Fruit fly (Drosophila melanogaster) whole organism, embryonic: ENCODE results near the gene mag.

Experiments used
- CG10267 ChIP-seq: fragments of 200-800 bp; sonication (Bioruptor generic); optimal IDR thresholded peaks from 2 replicates; lab custom pipeline; 2018; ENCODE audit warnings: missing biosample characterization, mild to moderate bottlenecking, missing genetic modification characterization, moderate library complexity
- CG10274 ChIP-seq: fragments of 200-800 bp; sonication (Bioruptor generic); optimal IDR thresholded peaks from 3 replicates; lab custom pipeline; 2017; ENCODE audit warnings: missing biosample characterization, mild to moderate bottlenecking, missing genetic modification characterization
- CG10321 ChIP-seq: fragments of 200-800 bp; sonication (Bioruptor generic); IDR thresholded peaks from 2 replicates; pipeline ENCODE4 v1.3.6; 2022; ENCODE audit warnings: missing biosample characterization, missing genetic modification characterization
- CG10431 ChIP-seq: fragments of 200-800 bp; sonication (Bioruptor generic); optimal IDR thresholded peaks from 3 replicates; lab custom pipeline; 2018; ENCODE audit warnings: missing biosample characterization, mild to moderate bottlenecking, missing genetic modification characterization
- CG11093 ChIP-seq: fragments of 200-800 bp; sonication (Bioruptor generic); IDR thresholded peaks from 3 replicates; pipeline ENCODE4 v1.3.6; 2022; ENCODE audit warnings: missing biosample characterization, missing genetic modification characterization
- CG11560 ChIP-seq: fragments of 200-800 bp; sonication (Bioruptor generic); IDR thresholded peaks from 3 replicates; pipeline ENCODE4 v1.3.6; 2022; ENCODE audit warnings: missing biosample characterization, missing genetic modification characterization
- CG12104 ChIP-seq: fragments of 200-800 bp; sonication (Bioruptor generic); optimal IDR thresholded peaks from 3 replicates; lab custom pipeline; 2016; ENCODE audit warnings: missing biosample characterization, missing genetic modification characterization
- CG13287 ChIP-seq: fragments of 200-800 bp; sonication (Bioruptor generic); IDR thresholded peaks from 2 replicates; pipeline ENCODE4 v1.3.6; 2022; ENCODE audit warnings: missing biosample characterization, missing genetic modification characterization; ENCODE audit not compliant: partially characterized antibody
- CG13296 ChIP-seq: fragments of 200-800 bp; sonication (Bioruptor generic); optimal IDR thresholded peaks from 3 replicates; lab custom pipeline; 2018; ENCODE audit warnings: missing biosample characterization, mild to moderate bottlenecking, missing genetic modification characterization
- CG14860 ChIP-seq: fragments of 200-800 bp; sonication (Bioruptor generic); IDR thresholded peaks from 3 replicates; pipeline ENCODE4 v1.3.6; 2022; ENCODE audit warnings: missing biosample characterization, missing genetic modification characterization; ENCODE audit not compliant: partially characterized antibody
- CG15696 ChIP-seq: fragments of 200-800 bp; sonication (Bioruptor generic); optimal IDR thresholded peaks from 2 replicates; lab custom pipeline; 2019; ENCODE audit warnings: missing biosample characterization, mild to moderate bottlenecking, missing genetic modification characterization, moderate library complexity
- CG1647 ChIP-seq: fragments of 200-800 bp; sonication (Bioruptor generic); optimal IDR thresholded peaks from 3 replicates; lab custom pipeline; 2016; ENCODE audit warnings: missing biosample characterization, missing genetic modification characterization
- CG18011 ChIP-seq: fragments of 200-800 bp; sonication (Bioruptor generic); optimal IDR thresholded peaks from 2 replicates; lab custom pipeline; 2017; ENCODE audit warnings: missing biosample characterization, missing genetic modification characterization, mild to moderate bottlenecking, moderate library complexity, missing genotype
- CG2712 ChIP-seq: fragments of 200-800 bp; optimal IDR thresholded peaks from 3 replicates; lab custom pipeline; 2019; ENCODE audit warnings: missing biosample characterization, mild to moderate bottlenecking, missing genetic modification characterization, moderate library complexity
- CG31224 ChIP-seq: fragments of 200-800 bp; sonication (Bioruptor generic); IDR thresholded peaks from 2 replicates; pipeline ENCODE4 v1.3.6; 2022; ENCODE audit warnings: missing biosample characterization, missing genetic modification characterization
- CG32532 ChIP-seq: fragments of 200-800 bp; sonication (Bioruptor generic); IDR thresholded peaks from 2 replicates; pipeline ENCODE4 v1.3.6; 2022; ENCODE audit warnings: missing biosample characterization, missing genetic modification characterization
- CG32767 ChIP-seq: fragments of 200-800 bp; sonication (Bioruptor generic); IDR thresholded peaks from 2 replicates; pipeline ENCODE4 v1.3.6; 2022; ENCODE audit warnings: missing biosample characterization, missing genetic modification characterization
- CG3281 ChIP-seq: fragments of 200-800 bp; sonication (Bioruptor generic); optimal IDR thresholded peaks from 3 replicates; lab custom pipeline; 2017; ENCODE audit warnings: missing biosample characterization, mild to moderate bottlenecking, missing genetic modification characterization
- CG4404 ChIP-seq: fragments of 200-800 bp; sonication (Bioruptor generic); IDR thresholded peaks from 2 replicates; pipeline ENCODE4 v1.3.6; 2022; ENCODE audit warnings: missing biosample characterization, missing genetic modification characterization
- CG6791 ChIP-seq: fragments of 200-800 bp; sonication (Bioruptor generic); IDR thresholded peaks from 3 replicates; pipeline ENCODE4 v1.3.6; 2022; ENCODE audit warnings: missing biosample characterization, missing genetic modification characterization; ENCODE audit not compliant: partially characterized antibody
- CG8478 ChIP-seq: fragments of >200 bp; optimal IDR thresholded peaks from 2 replicates; lab custom pipeline; 2018
- CG9609 ChIP-seq: fragments of 200-800 bp; sonication (Bioruptor generic); optimal IDR thresholded peaks from 3 replicates; lab custom pipeline; 2016; ENCODE audit warnings: missing biosample characterization, missing genetic modification characterization
- CHES-1-like ChIP-seq: fragments of 200-800 bp; sonication (Bioruptor generic); optimal IDR thresholded peaks from 2 replicates; lab custom pipeline; 2016; ENCODE audit warnings: missing biosample characterization, missing genetic modification characterization
- CkIIα-i1 ChIP-seq: fragments of 200-800 bp; sonication (Bioruptor generic); IDR thresholded peaks from 2 replicates; pipeline ENCODE4 v1.3.6; 2022; ENCODE audit warnings: missing biosample characterization, missing genetic modification characterization
- Dbx ChIP-seq: fragments of 200-800 bp; sonication (Bioruptor generic); IDR thresholded peaks from 3 replicates; pipeline ENCODE4 v1.3.6; 2022; ENCODE audit warnings: missing biosample characterization, missing genetic modification characterization
- Dek ChIP-seq: fragments of 200-800 bp; sonication (Bioruptor generic); optimal IDR thresholded peaks from 3 replicates; lab custom pipeline; 2019; ENCODE audit warnings: missing biosample characterization, mild to moderate bottlenecking, missing genetic modification characterization, moderate library complexity
- Dll ChIP-seq: fragments of 200-800 bp; sonication (Bioruptor generic); IDR thresholded peaks from 4 replicates; pipeline ENCODE4 v1.3.6; 2022; ENCODE audit warnings: missing biosample characterization, missing genetic modification characterization; ENCODE audit not compliant: partially characterized antibody
- Hey ChIP-seq: fragments of 200-800 bp; sonication (Bioruptor generic); optimal IDR thresholded peaks from 3 replicates; lab custom pipeline; 2018; ENCODE audit warnings: missing biosample characterization, mild to moderate bottlenecking, missing genetic modification characterization
- Hmx ChIP-seq: fragments of 200-800 bp; sonication (Bioruptor generic); optimal IDR thresholded peaks from 2 replicates; lab custom pipeline; 2016; ENCODE audit warnings: missing biosample characterization, missing genetic modification characterization
- Mad ChIP-seq: fragments of 200-800 bp; sonication (Bioruptor generic); optimal IDR thresholded peaks from 2 replicates; lab custom pipeline; 2016; ENCODE audit warnings: missing biosample characterization, missing genetic modification characterization
- Med ChIP-seq: fragments of 200-800 bp; sonication (Bioruptor generic); peaks from one replicate; lab custom pipeline; 2016; ENCODE audit warnings: missing biosample characterization, missing genetic modification characterization, mild to moderate bottlenecking, inconsistent platforms, moderate library complexity
- PHDP ChIP-seq: fragments of 200-800 bp; sonication (Bioruptor generic); optimal IDR thresholded peaks from 3 replicates; lab custom pipeline; 2018; ENCODE audit warnings: missing biosample characterization, mild to moderate bottlenecking, missing genetic modification characterization, moderate library complexity
- Scr ChIP-seq: fragments of 200-800 bp; sonication (Bioruptor generic); IDR thresholded peaks from 2 replicates; pipeline ENCODE4 v1.3.6; 2022; ENCODE audit warnings: missing biosample characterization, missing genetic modification characterization; ENCODE audit not compliant: partially characterized antibody
- Sox102F ChIP-seq: fragments of 200-800 bp; sonication (Bioruptor generic); optimal IDR thresholded peaks from 2 replicates; lab custom pipeline; 2018; ENCODE audit warnings: missing biosample characterization, mild to moderate bottlenecking, missing genetic modification characterization, moderate library complexity
- ac ChIP-seq: fragments of 200-800 bp; sonication (Bioruptor generic); optimal IDR thresholded peaks from 3 replicates; lab custom pipeline; 2017; ENCODE audit warnings: missing biosample characterization, mild to moderate bottlenecking, missing genetic modification characterization
- ato ChIP-seq: fragments of 200-800 bp; sonication (Bioruptor generic); IDR thresholded peaks from 2 replicates; pipeline ENCODE4 v1.3.6; 2022; ENCODE audit warnings: missing biosample characterization, missing genetic modification characterization; ENCODE audit not compliant: partially characterized antibody
- bcd ChIP-seq: fragments of 200-800 bp; sonication (Bioruptor generic); optimal IDR thresholded peaks from 2 replicates; lab custom pipeline; 2017; ENCODE audit warnings: missing biosample characterization, mild to moderate bottlenecking, missing genetic modification characterization
- dimm ChIP-seq: fragments of 200-800 bp; sonication (Bioruptor generic); IDR thresholded peaks from 2 replicates; pipeline ENCODE4 v1.3.6; 2022; ENCODE audit warnings: missing biosample characterization, missing genetic modification characterization
- eve ChIP-seq, 2 experiments: fragments of >200 bp; optimal IDR thresholded peaks; 2 replicates each; lab custom pipeline; 2017; ENCODE audit warnings: missing biosample characterization in 2 of 2, missing genetic modification characterization in 2 of 2
- gem ChIP-seq: fragments of 200-800 bp; sonication (Bioruptor generic); optimal IDR thresholded peaks from 2 replicates; lab custom pipeline; 2019; ENCODE audit warnings: missing biosample characterization, mild to moderate bottlenecking, missing genetic modification characterization, moderate library complexity
- grau ChIP-seq: fragments of 200-800 bp; optimal IDR thresholded peaks from 3 replicates; lab custom pipeline; 2019; ENCODE audit warnings: missing biosample characterization, mild to moderate bottlenecking, missing genetic modification characterization, moderate library complexity
- insv ChIP-seq, 2 experiments: fragments of 200-800 bp; sonication (Bioruptor generic); optimal IDR thresholded peaks; 3 replicates each; lab custom pipeline; 2016 to 2018; ENCODE audit warnings: missing biosample characterization in 2 of 2, missing genetic modification characterization in 2 of 2
- kay ChIP-seq: fragments of 200-800 bp; sonication (Bioruptor generic); optimal IDR thresholded peaks from 2 replicates; lab custom pipeline; 2016; ENCODE audit warnings: missing biosample characterization, missing genetic modification characterization
- lola ChIP-seq, 3 experiments: fragments of >200 bp in 2 of 3; fragments of 200-800 bp in 1 of 3; sonication (Bioruptor generic) in 1 of 3; optimal IDR thresholded peaks; 2 replicates each; lab custom pipeline; 2017 to 2019; ENCODE audit warnings: missing biosample characterization in 3 of 3, missing genetic modification characterization in 3 of 3, mild to moderate bottlenecking in 1 of 3, moderate library complexity in 1 of 3
- maf-S ChIP-seq: fragments of 200-800 bp; sonication (Bioruptor generic); optimal IDR thresholded peaks from 2 replicates; lab custom pipeline; 2016; ENCODE audit warnings: missing biosample characterization, missing genetic modification characterization
- pum ChIP-seq: fragments of 200-800 bp; sonication (Bioruptor generic); optimal IDR thresholded peaks from 2 replicates; lab custom pipeline; 2016; ENCODE audit warnings: missing biosample characterization, missing genetic modification characterization
- tll ChIP-seq, 2 experiments: fragments of 200-800 bp in 1 of 2; fragments of >200 bp in 1 of 2; sonication (Bioruptor generic) in 1 of 2; optimal IDR thresholded peaks; 2 replicates each; lab custom pipeline; 2017 to 2019; ENCODE audit warnings: missing biosample characterization in 2 of 2, missing genetic modification characterization in 2 of 2, mild to moderate bottlenecking in 1 of 2, moderate library complexity in 1 of 2
- zfh2 ChIP-seq: fragments of 200-800 bp; sonication (Bioruptor generic); optimal IDR thresholded peaks from 2 replicates; lab custom pipeline; 2016; ENCODE audit warnings: missing biosample characterization, missing genetic modification characterization

mag gene

dm6 chr3L:20441632-20442469 is 18.6 kb upstream of the mag start, which contains the start of gene CG5910 (continued):
- no peak; the same call in none of the 2 replicates for TF ChIP-seq CG4404 (GFP tag; lab: Robert Waterston, UW)
- peak; percentile 90 for TF ChIP-seq bcd (GFP tag; lab: Kevin White, UChicago)
- no peak for TF ChIP-seq Scr
- peak; percentile 84 for TF ChIP-seq CG15696 (tag; lab: Kevin White, UChicago)
- no peak for TF ChIP-seq CG6791
- TF ChIP-seq CG10321 (GFP tag; lab: Robert Waterston, UW), result no peak
- TF ChIP-seq pum (GFP tag; lab: Kevin White, UChicago), result no peak
- TF ChIP-seq Hmx (GFP tag; lab: Kevin White, UChicago), result no peak
- peak; percentile 93 for TF ChIP-seq grau (tag; lab: Kevin White, UChicago)
- TF ChIP-seq ato, result no peak
- peak; percentile 88 for TF ChIP-seq Sox102F (GFP tag; lab: Kevin White, UChicago)
- no peak for TF ChIP-seq CkIIα-i1 (GFP tag; lab: Robert Waterston, UW)
- peak; percentile 40 for TF ChIP-seq ac (GFP tag; lab: Kevin White, UChicago)
- no peak for TF ChIP-seq eve (GFP tag; optimal IDR thresholded peaks at IDR 0.05; lab: Kevin White, UChicago)
- peak in 1 of 3 experiments; percentile 93 for TF ChIP-seq lola (GFP tag; optimal IDR thresholded peaks at IDR 0.05; lab: Kevin White, UChicago)
- TF ChIP-seq Mad (GFP tag; lab: Kevin White, UChicago), result no peak
- TF ChIP-seq maf-S (GFP tag; lab: Kevin White, UChicago), result no peak
- peak; percentile 88 for TF ChIP-seq Dbx (GFP tag; lab: Robert Waterston, UW)
- peak; percentile 64; the same call in 1 of the 3 replicates for TF ChIP-seq CG11093 (GFP tag; lab: Robert Waterston, UW)
- TF ChIP-seq CG10431 (GFP tag; lab: Kevin White, UChicago), result peak; percentile 67
- TF ChIP-seq CG32767 (GFP tag; lab: Robert Waterston, UW), result peak; percentile 74
- TF ChIP-seq tll (GFP tag; optimal IDR thresholded peaks at IDR 0.05; lab: Kevin White, UChicago), result no peak
- peak; percentile 91 for TF ChIP-seq PHDP (tag; lab: Kevin White, UChicago)
- no peak for TF ChIP-seq Dll (GFP tag; lab: Robert Waterston, UW)
- TF ChIP-seq CG11560 (tag; lab: Robert Waterston, UW), result peak; percentile 72; the same call in 2 of the 3 replicates
- peak; percentile 91 for TF ChIP-seq CG13296 (GFP tag; lab: Kevin White, UChicago)
- peak in 1 of 2 experiments; percentile 63 for TF ChIP-seq insv (GFP tag; optimal IDR thresholded peaks at IDR 0.05; lab: Kevin White, UChicago)
- TF ChIP-seq CG10274 (GFP tag; lab: Kevin White, UChicago), result peak; percentile 58
- no peak for TF ChIP-seq Hey (tag; lab: Kevin White, UChicago)
- no peak for TF ChIP-seq CG13287 (GFP tag; lab: Robert Waterston, UW)
- TF ChIP-seq gem (tag; lab: Kevin White, UChicago), result peak; percentile 96
- peak; percentile 89 for TF ChIP-seq CG10267 (tag; lab: Kevin White, UChicago)
- no peak for TF ChIP-seq CG9609
- TF ChIP-seq CG1647 (GFP tag; lab: Kevin White, UChicago), result no peak
- TF ChIP-seq CG31224 (GFP tag; lab: Robert Waterston, UW), result peak; percentile 66
- peak; percentile 93 for TF ChIP-seq CG3281 (GFP tag; lab: Kevin White, UChicago)
- no peak for TF ChIP-seq CG8478 (lab: Kevin White, UChicago)
- TF ChIP-seq kay (GFP tag; lab: Kevin White, UChicago), result peak; percentile 70
- TF ChIP-seq Dek, result peak; percentile 89
- no peak for TF ChIP-seq CG14860 (GFP tag; lab: Robert Waterston, UW)
- 0 out of 2 replicates have a peak, but pooled peaks have one; percentile 18 for TF ChIP-seq dimm (GFP tag; lab: Robert Waterston, UW)
- peak; percentile 95 for TF ChIP-seq CG2712 (tag; lab: Kevin White, UChicago)
- TF ChIP-seq zfh2 (GFP tag; lab: Kevin White, UChicago), result peak; percentile 25
- TF ChIP-seq CG18011 (GFP tag; lab: Kevin White, UChicago), result peak; percentile 36
- TF ChIP-seq CHES-1-like, result peak; percentile 23
- TF ChIP-seq CG32532 (GFP tag; lab: Robert Waterston, UW), result peak; percentile 80
- peak; percentile 64 for TF ChIP-seq Med (GFP tag; lab: Kevin White, UChicago)
- peak; percentile 84 for TF ChIP-seq CG12104 (GFP tag; lab: Kevin White, UChicago)
